Worm (Caenorhabditis elegans) whole organism, young adult: Measurements from ENCODE around the gene B0212.3.

Experiments
- B0261.1 ChIP-seq: sonication (generic microtip); optimal IDR thresholded peaks from 2 replicates; lab custom pipeline; 2016; ENCODE audit warnings: mild to moderate bottlenecking, missing genetic modification characterization, moderate library complexity, missing compliant biosample characterization
- B0336.3 ChIP-seq: fragments of 200-800 bp; sonication (Bioruptor generic); IDR thresholded peaks from 2 replicates; pipeline ENCODE4 v1.3.6; 2022; ENCODE audit warnings: missing genetic modification characterization, missing compliant biosample characterization
- ama-1 ChIP-seq, 3 experiments: fragments of 150-350 bp in 1 of 3; sonication (generic microtip) in 2 of 3; optimal IDR thresholded peaks; 2 replicates each; lab custom pipeline; 2014 to 2018; ENCODE audit warnings: missing biosample characterization in 2 of 3, missing genetic modification characterization in 2 of 3, missing genetic modification reagents in 2 of 3
- madf-6 ChIP-seq: fragments of 200-800 bp; sonication (Bioruptor generic); IDR thresholded peaks from 2 replicates; pipeline ENCODE4 v1.3.6; 2022; ENCODE audit warnings: missing genetic modification reagents, missing genetic modification characterization, missing compliant biosample characterization

ce11 chrIV:3547500-3547899 is 7.5 kb downstream of the B0212.3 start, which contains the start of gene nstp-6:
- TF ChIP-seq ama-1 (optimal IDR thresholded peaks at IDR 0.05; lab: Kevin White, UChicago): no peak
- no peak for TF ChIP-seq ama-1 (GFP tag; optimal IDR thresholded peaks at IDR 0.05; lab: Kevin White, UChicago)
- TF ChIP-seq B0336.3: no peak
- no peak for TF ChIP-seq B0261.1
- TF ChIP-seq madf-6 (GFP tag; lab: Robert Waterston, UW): no peak
